Worm (Caenorhabditis elegans) whole organism, dauer: ENCODE data around the gene Y116A8C.470.

Experiments
- unc-62 ChIP-seq: sonication (generic microtip); optimal IDR thresholded peaks from 2 replicates; lab custom pipeline; 2017; ENCODE audit warnings: missing biosample characterization, missing genetic modification reagents, missing genetic modification characterization

The Y116A8C.470 gene

ce11 chrIV:16919212-16919775 lies at the start of gene Y116A8C.470, which contains the start of gene Y116A8C.463:
Gene Y116A8C.470 (minus strand): TSS chrIV:16919312.
Gene Y116A8C.463 (plus strand): TSS chrIV:16919725.
- no peak for TF ChIP-seq unc-62 (GFP tag; lab: Kevin White, UChicago)

DNA sequence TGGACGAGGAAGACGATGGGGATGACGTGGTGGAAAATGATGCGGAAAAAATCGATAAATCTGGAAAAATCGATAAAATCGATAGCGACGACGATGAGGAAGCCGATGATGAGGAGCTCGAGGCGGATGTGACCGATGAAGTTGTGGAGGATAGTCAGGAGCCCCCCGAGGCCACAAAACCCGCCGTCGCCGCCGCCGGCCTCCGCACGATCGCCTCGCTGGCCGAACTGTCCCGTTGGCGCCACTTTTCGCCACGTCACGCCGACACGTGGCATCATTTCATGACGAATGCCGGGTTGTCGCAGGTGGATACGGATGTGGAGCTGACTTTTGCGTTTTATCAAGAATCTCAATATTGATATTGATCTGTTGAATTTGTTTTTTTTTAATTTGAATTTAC lies 43.3 kb upstream of the Y116A8C.470 start:
- TF ChIP-seq unc-62 (GFP tag; lab: Kevin White, UChicago): no peak

DNA sequence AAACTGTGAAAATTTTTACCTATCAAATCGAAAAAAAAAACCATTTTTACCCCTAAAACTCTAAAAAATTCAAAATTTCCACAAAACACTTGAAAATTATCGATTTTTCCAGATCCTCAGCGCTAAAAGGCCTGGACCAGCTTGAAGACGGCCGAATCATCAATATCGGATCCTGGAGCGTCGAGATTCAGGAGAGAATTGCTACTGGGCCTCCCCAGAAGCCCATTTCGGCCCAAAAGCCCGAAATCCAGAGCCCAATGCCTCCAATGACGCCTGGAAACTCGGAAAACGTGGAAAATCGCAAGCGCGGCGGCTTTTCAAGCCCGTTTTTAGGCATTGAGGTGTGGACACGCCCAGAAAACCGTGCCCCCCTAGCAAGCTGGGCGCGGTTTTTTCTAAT lies 33.3 kb upstream of the Y116A8C.470 start:
- no peak for TF ChIP-seq unc-62 (GFP tag; lab: Kevin White, UChicago)

DNA sequence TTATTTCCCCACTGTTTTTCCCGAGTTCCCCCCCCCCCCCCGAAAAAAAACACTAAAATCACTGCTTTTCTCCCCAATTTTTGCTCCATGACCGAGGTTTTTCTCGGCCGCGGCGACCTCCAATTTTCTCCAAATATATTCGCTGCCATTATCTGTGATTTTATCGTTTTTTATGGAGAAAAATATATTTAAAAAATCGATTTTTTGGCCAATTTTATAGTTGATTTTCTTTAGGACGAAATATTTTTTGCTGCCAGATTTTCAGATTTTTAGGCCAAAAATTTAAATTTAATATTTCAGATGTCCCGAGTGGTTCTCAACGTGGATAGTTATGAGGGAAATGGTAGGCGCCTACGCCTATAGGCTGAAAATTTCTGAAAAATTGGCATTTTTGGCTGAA lies 30.7 kb upstream of the Y116A8C.470 start, which contains the start of gene rad-54.B:
Gene rad-54.B, plus strand, starts transcription at position 301 of the 400 bp plus-strand sequence.
- TF ChIP-seq unc-62 (GFP tag; lab: Kevin White, UChicago): no peak

DNA sequence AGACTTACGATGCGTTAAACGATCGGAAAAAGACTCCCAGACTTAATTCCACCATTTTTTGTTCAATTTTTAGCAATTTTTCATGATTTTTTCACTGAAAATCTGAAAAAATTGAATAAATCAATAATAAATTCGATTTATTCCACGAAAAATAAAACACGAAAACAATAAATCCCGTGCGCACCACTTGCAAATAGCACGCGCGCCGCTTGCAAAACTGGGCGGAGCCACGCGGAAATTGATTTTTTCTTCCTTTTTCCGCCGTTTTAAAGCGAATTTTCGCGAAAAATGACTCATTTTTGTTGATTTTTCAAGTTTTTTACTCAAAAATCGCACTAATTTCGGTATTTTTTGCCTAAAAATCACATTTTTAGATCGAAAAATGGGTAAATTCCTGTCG lies 27.6 kb upstream of the Y116A8C.470 start, which contains the start of the genes Y116A8C.9 and arf-6:
Gene Y116A8C.9, minus strand, starts transcription at position 55 of the 400 bp plus-strand sequence.
Gene arf-6, plus strand, starts transcription at position 375 of the 400 bp plus-strand sequence.
- no peak for TF ChIP-seq unc-62 (GFP tag; lab: Kevin White, UChicago)

DNA sequence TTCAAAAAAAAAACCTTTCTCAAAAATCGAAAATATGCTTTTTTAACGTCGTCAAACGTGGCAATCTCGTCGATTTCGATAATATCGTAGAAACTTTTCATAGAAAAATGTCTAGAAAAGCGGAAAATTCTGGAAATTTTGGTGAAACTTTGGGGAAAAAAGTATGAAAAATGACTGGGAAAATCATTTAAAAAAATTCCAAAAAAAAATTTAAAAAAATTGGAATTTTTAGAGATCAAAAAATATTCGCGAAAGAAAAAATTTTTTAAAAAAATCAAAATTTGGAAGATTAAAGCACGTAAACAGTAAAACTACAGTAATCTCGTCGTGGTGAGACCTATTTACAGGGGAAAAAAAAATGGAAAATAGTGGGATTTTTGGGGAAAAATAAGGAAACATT lies 19.9 kb upstream of the Y116A8C.470 start, which contains the start of gene Y116A8C.10:
Gene Y116A8C.10, minus strand, starts transcription at position 101 of the 400 bp plus-strand sequence.
- TF ChIP-seq unc-62 (GFP tag; lab: Kevin White, UChicago): no peak

- TF ChIP-seq unc-62 (GFP tag; lab: Kevin White, UChicago): no peak
Observed at ce11 chrIV:16936053-16936452, 16.9 kb upstream of the Y116A8C.470 start.

- no peak for TF ChIP-seq unc-62 (GFP tag; lab: Kevin White, UChicago)
Observed at ce11 chrIV:16931077-16931476, 12.0 kb upstream of the Y116A8C.470 start, which contains the start of gene Y116A8C.49. Gene Y116A8C.49 (minus strand): TSS chrIV:16931177.

DNA sequence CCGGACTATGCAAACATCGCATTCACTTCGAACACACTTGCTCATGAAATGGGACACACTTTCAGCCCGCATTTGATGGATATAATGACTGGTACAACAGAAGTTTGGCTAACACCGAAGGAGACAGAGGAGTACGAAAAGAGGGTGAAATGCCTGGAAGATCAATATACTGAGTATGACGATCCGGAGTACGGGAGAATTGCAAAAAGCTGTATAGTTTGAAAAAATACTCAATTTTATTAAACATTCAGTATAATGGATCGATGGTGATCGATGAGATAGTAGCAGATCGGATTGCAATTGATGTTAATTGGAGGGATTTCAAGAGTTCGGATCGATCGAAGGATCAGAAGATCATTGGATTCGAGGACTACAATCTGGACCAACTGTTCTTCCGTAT lies 7.4 kb upstream of the Y116A8C.470 start:
- TF ChIP-seq unc-62 (GFP tag; lab: Kevin White, UChicago): no peak

DNA sequence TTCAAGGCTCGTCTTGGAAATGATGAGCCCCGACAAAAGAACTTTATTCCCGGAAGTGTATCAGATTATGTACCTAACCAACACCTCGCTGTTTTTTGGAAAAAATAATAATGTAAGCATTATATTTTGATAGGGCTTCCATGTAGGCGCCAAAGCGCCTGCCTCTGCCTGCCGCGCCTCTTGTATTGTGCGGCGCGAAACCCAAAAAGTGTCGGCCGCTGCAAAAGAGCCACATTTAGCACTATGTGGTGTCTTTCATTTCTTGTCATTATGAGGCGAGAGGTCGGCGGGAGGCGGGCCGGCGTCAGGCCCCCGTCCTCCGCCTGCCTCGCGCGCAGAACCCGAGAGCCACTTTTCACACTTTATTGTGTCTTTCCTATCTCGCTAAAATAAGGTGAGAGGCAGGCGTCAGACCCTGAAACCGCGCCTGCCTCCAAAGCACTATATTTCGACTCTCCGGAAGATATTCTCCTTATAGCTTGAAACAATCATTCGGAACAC lies 6.3 kb upstream of the Y116A8C.470 start:
- TF ChIP-seq unc-62 (GFP tag; lab: Kevin White, UChicago): no peak

- no peak for TF ChIP-seq unc-62 (GFP tag; lab: Kevin White, UChicago)
Observed at ce11 chrIV:16924092-16924491, 5.0 kb upstream of the Y116A8C.470 start, which contains the start of gene nep-24. Gene nep-24 (plus strand): TSS chrIV:16924392.

ce11 chrIV:16921999-16922398 lies 2.9 kb upstream of the Y116A8C.470 start:
- TF ChIP-seq unc-62 (GFP tag; lab: Kevin White, UChicago): no peak

- no peak for TF ChIP-seq unc-62 (GFP tag; lab: Kevin White, UChicago)
Observed at ce11 chrIV:16920041-16920440, 929 bp upstream of the Y116A8C.470 start, which contains the start of gene nep-23. Gene nep-23 (plus strand): TSS chrIV:16920341.

DNA sequence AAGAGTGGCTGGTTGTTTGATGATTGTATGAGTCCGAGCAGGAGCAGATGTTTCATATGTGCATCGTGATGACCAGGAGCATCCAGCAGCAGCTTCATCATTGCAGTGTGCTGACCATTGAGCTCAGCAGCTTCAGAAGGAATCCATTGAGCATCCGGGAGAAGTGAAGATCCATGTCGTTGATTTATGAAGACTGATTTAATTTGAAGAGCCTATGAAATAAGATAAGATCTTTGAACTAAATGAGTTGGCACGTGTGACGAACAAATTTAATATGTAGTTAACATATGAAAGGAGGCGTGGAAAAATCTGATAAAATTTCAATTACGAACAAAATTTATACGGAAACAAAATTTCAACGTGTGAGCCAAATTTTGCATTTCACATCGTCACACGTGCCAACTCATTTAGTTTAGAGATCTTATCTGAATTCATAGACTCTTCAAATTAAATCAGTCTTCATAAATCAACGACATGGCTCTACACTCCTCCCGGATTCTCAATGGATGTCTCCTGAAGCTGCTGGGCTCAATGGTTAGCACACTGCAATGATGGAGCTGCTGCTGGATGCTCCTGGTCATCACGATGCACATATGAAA lies 1.2 kb downstream of the Y116A8C.470 start, which contains the start of the genes Y116A8C.469 and Y116A8C.468:
Gene Y116A8C.469, minus strand, starts transcription at position 101 of the 599 bp plus-strand sequence.
Gene Y116A8C.468, plus strand, starts transcription at position 549 of the 599 bp plus-strand sequence.
- TF ChIP-seq unc-62 (GFP tag; lab: Kevin White, UChicago): no peak

- no peak for TF ChIP-seq unc-62 (GFP tag; lab: Kevin White, UChicago)
Observed at ce11 chrIV:16915751-16916150, 3.4 kb downstream of the Y116A8C.470 start, which contains the start of gene Y116A8C.3. Gene Y116A8C.3 (plus strand): TSS chrIV:16916051.

- TF ChIP-seq unc-62 (GFP tag; lab: Kevin White, UChicago): no peak
Observed at ce11 chrIV:16898205-16898604, 20.9 kb downstream of the Y116A8C.470 start.
